Worm (Caenorhabditis elegans) whole organism, L1 larva: ENCODE measurements around the gene F33E11.2.
A peak's percentile ranks its signal among the peaks of the same experiment; 100 is the strongest.

Source experiments
- C04F5.9 ChIP-seq: sonication (generic microtip); optimal IDR thresholded peaks from 2 replicates; lab custom pipeline; 2016; ENCODE audit warnings: missing genetic modification characterization, missing compliant biosample characterization
- C16A3.4 ChIP-seq: fragments of 150-350 bp; optimal IDR thresholded peaks from 2 replicates; lab custom pipeline; 2014; ENCODE audit warnings: missing biosample characterization, missing genetic modification characterization
- F16B12.6 ChIP-seq: fragments of 150-350 bp; optimal IDR thresholded peaks from 2 replicates; lab custom pipeline; 2014; ENCODE audit warnings: missing biosample characterization, missing genetic modification characterization
- blmp-1 ChIP-seq: fragments of 150-350 bp; optimal IDR thresholded peaks from 2 replicates; lab custom pipeline; 2014; ENCODE audit warnings: missing biosample characterization, missing genetic modification characterization
- ceh-63 ChIP-seq: fragments of 200-800 bp; sonication (Bioruptor generic); optimal IDR thresholded peaks from 2 replicates; lab custom pipeline; 2018; ENCODE audit warnings: mild to moderate bottlenecking, missing genetic modification characterization, missing compliant biosample characterization
- ceh-82 ChIP-seq, 3 experiments: fragments of 150-350 bp in 1 of 3; sonication (generic microtip) in 2 of 3; optimal IDR thresholded peaks; 2 replicates each; lab custom pipeline; 2014 to 2017; ENCODE audit warnings: missing biosample characterization in 3 of 3, missing genetic modification characterization in 3 of 3
- dpl-1 ChIP-seq, 3 experiments: fragments of 150-350 bp in 2 of 3; sonication (generic microtip) in 1 of 3; optimal IDR thresholded peaks; 2 replicates each; lab custom pipeline; 2014 to 2017; ENCODE audit warnings: missing biosample characterization in 3 of 3, missing genetic modification characterization in 3 of 3, missing genetic modification reagents in 3 of 3
- dsc-1 ChIP-seq: sonication (generic microtip); optimal IDR thresholded peaks from 2 replicates; lab custom pipeline; 2016; ENCODE audit warnings: mild to moderate bottlenecking, missing genetic modification characterization, missing compliant biosample characterization
- efl-1 ChIP-seq, 4 experiments: fragments of 150-350 bp; optimal IDR thresholded peaks in 3 of 4; peaks in 1 of 4; 1 replicate in 1 of 4; 2 replicates in 3 of 4; lab custom pipeline; 2014; ENCODE audit warnings: missing biosample characterization in 2 of 4, missing genetic modification characterization in 2 of 4, missing genetic modification reagents in 2 of 4
- egl-27 ChIP-seq, 2 experiments: fragments of 150-350 bp in 1 of 2; sonication (generic microtip); optimal IDR thresholded peaks; 3 replicates each; lab custom pipeline; 2017 to 2018; ENCODE audit warnings: missing biosample characterization in 2 of 2, missing genetic modification characterization in 2 of 2, missing genetic modification reagents in 2 of 2
- elt-2 ChIP-seq: sonication (generic microtip); optimal IDR thresholded peaks from 2 replicates; lab custom pipeline; 2016; ENCODE audit warnings: missing genetic modification characterization, mild to moderate bottlenecking, inconsistent platforms, missing compliant biosample characterization, missing genetic modification reagents
- ets-5 ChIP-seq: fragments of 200-800 bp; sonication (Bioruptor generic); IDR thresholded peaks from 2 replicates; pipeline ENCODE4 v1.3.6; 2022; ENCODE audit warnings: missing genetic modification characterization, missing compliant biosample characterization
- irx-1 ChIP-seq: sonication (generic microtip); optimal IDR thresholded peaks from 2 replicates; lab custom pipeline; 2016; ENCODE audit warnings: missing genetic modification characterization, missing compliant biosample characterization
- lin-14 ChIP-seq: fragments of 200-800 bp; sonication (Bioruptor generic); optimal IDR thresholded peaks from 2 replicates; lab custom pipeline; 2018; ENCODE audit warnings: mild to moderate bottlenecking, missing genetic modification characterization, moderate library complexity, missing compliant biosample characterization
- lin-15B ChIP-seq: fragments of 150-350 bp; sonication (generic microtip); optimal IDR thresholded peaks from 3 replicates; lab custom pipeline; 2014; ENCODE audit warnings: missing biosample characterization, missing genetic modification characterization
- lin-39 ChIP-seq: fragments of 150-350 bp; optimal IDR thresholded peaks from 2 replicates; lab custom pipeline; 2014; ENCODE audit warnings: missing biosample characterization, missing genetic modification reagents, missing genetic modification characterization
- mep-1 ChIP-seq: fragments of 150-350 bp; optimal IDR thresholded peaks from 2 replicates; lab custom pipeline; 2014; ENCODE audit warnings: missing biosample characterization, missing genetic modification characterization
- nhr-19 ChIP-seq: fragments of 200-800 bp; sonication (Bioruptor generic); conservative IDR thresholded peaks from 2 replicates; pipeline ENCODE4 v1.3.6; 2022; ENCODE audit warnings: missing genetic modification characterization, missing compliant biosample characterization
- nhr-20 ChIP-seq: sonication (generic microtip); optimal IDR thresholded peaks from 2 replicates; lab custom pipeline; 2016; ENCODE audit warnings: mild to moderate bottlenecking, missing genetic modification characterization, missing compliant biosample characterization
- nhr-28 ChIP-seq: fragments of 150-350 bp; optimal IDR thresholded peaks from 2 replicates; lab custom pipeline; 2014; ENCODE audit warnings: missing biosample characterization, missing genetic modification characterization
- nhr-76 ChIP-seq: sonication (generic microtip); optimal IDR thresholded peaks from 2 replicates; lab custom pipeline; 2017; ENCODE audit warnings: missing biosample characterization, missing genetic modification characterization
- nhr-77 ChIP-seq: fragments of 150-350 bp; optimal IDR thresholded peaks from 2 replicates; lab custom pipeline; 2014; ENCODE audit warnings: missing biosample characterization, missing genetic modification characterization
- nhr-84 ChIP-seq: sonication (generic microtip); optimal IDR thresholded peaks from 2 replicates; lab custom pipeline; 2017; ENCODE audit warnings: missing biosample characterization, missing genetic modification characterization
- nhr-85 ChIP-seq: sonication (generic microtip); peaks from one replicate; lab custom pipeline; 2016; ENCODE audit warnings: missing genetic modification characterization, inconsistent platforms, missing compliant biosample characterization
- nhr-90 ChIP-seq: sonication (generic microtip); optimal IDR thresholded peaks from 2 replicates; lab custom pipeline; 2016; ENCODE audit warnings: mild to moderate bottlenecking, missing genetic modification characterization, missing compliant biosample characterization; ENCODE audit not compliant: poor library complexity
- pqm-1 ChIP-seq: sonication (generic microtip); optimal IDR thresholded peaks from 3 replicates; lab custom pipeline; 2017; ENCODE audit warnings: missing biosample characterization, missing genetic modification characterization
- rnt-1 ChIP-seq: sonication (generic microtip); optimal IDR thresholded peaks from 2 replicates; lab custom pipeline; 2016; ENCODE audit warnings: mild to moderate bottlenecking, missing genetic modification characterization, moderate library complexity, missing compliant biosample characterization
- sox-4 ChIP-seq: sonication (generic microtip); optimal IDR thresholded peaks from 2 replicates; lab custom pipeline; 2016; ENCODE audit warnings: missing genetic modification characterization, missing compliant biosample characterization
- sptf-1 ChIP-seq: fragments of 150-350 bp; optimal IDR thresholded peaks from 2 replicates; lab custom pipeline; 2014; ENCODE audit warnings: missing biosample characterization, missing genetic modification characterization
- sup-37 ChIP-seq: fragments of 200-800 bp; sonication (Bioruptor generic); optimal IDR thresholded peaks from 2 replicates; lab custom pipeline; 2018; ENCODE audit warnings: mild to moderate bottlenecking, missing genetic modification characterization, missing compliant biosample characterization
- swsn-7 ChIP-seq: sonication (generic microtip); optimal IDR thresholded peaks from 2 replicates; lab custom pipeline; 2016; ENCODE audit warnings: missing genetic modification characterization, missing compliant biosample characterization
- tbx-2 ChIP-seq: sonication (generic microtip); optimal IDR thresholded peaks from 2 replicates; lab custom pipeline; 2016; ENCODE audit warnings: missing genetic modification characterization, missing compliant biosample characterization
- tlp-1 ChIP-seq: fragments of 150-350 bp; optimal IDR thresholded peaks from 2 replicates; lab custom pipeline; 2014; ENCODE audit warnings: missing biosample characterization, missing genetic modification characterization
- unc-86 ChIP-seq: sonication (generic microtip); optimal IDR thresholded peaks from 2 replicates; lab custom pipeline; 2016; ENCODE audit warnings: missing genetic modification characterization, missing compliant biosample characterization
- unc-98 ChIP-seq: fragments of 200-800 bp; sonication (Bioruptor generic); IDR thresholded peaks from 2 replicates; pipeline ENCODE4 v1.3.6; 2022; ENCODE audit warnings: missing genetic modification characterization, missing compliant biosample characterization
- vab-15 ChIP-seq: sonication (generic microtip); optimal IDR thresholded peaks from 2 replicates; lab custom pipeline; 2017; ENCODE audit warnings: missing genotype, mild to moderate bottlenecking, missing genetic modification characterization, missing compliant biosample characterization
- zag-1 ChIP-seq: fragments of 150-350 bp; optimal IDR thresholded peaks from 2 replicates; lab custom pipeline; 2014; ENCODE audit warnings: missing biosample characterization, missing genetic modification characterization
- ztf-11 ChIP-seq, 2 experiments: sonication (generic microtip); optimal IDR thresholded peaks; 2 replicates each; lab custom pipeline; 2016 to 2017; ENCODE audit warnings: missing genetic modification characterization in 2 of 2, missing biosample characterization in 1 of 2, missing compliant biosample characterization in 1 of 2
- ztf-4 ChIP-seq: fragments of 150-350 bp; optimal IDR thresholded peaks from 2 replicates; lab custom pipeline; 2014; ENCODE audit warnings: missing biosample characterization, missing genetic modification characterization

F33E11.2 gene

DNA sequence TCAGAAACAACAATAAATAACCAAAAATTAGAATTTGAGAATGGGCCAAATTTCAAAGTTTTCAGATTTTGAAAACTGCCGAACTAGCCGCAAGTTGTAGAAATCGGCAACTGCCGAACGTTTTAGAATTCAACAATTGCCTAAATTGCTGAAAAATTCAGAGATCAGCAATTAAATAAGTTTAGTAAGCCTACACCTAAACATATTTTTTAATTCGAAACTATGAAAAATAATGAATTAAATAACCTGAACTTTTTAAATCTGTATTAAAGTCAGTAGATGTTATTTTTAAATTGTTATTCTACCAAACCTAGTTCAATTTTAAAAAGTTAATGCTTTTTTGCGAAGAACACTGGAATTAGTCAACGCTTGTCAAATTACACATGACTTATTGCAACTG is 39.0 kb upstream of the F33E11.2 start, which contains the start of gene nhr-204:
TSS of gene nhr-204 (minus strand) at position 101 of the 400 bp plus-strand sequence.
- TF ChIP-seq mep-1 = no peak
- TF ChIP-seq nhr-20 = no peak
- TF ChIP-seq vab-15 (tag; lab: Kevin White, UChicago) = no peak
- TF ChIP-seq nhr-77 = no peak
- no peak for TF ChIP-seq swsn-7
- TF ChIP-seq nhr-84 = no peak
- no peak for TF ChIP-seq lin-15B
- no peak for TF ChIP-seq unc-86 (tag; lab: Kevin White, UChicago)
- no peak for TF ChIP-seq ets-5
- TF ChIP-seq elt-2 = no peak
- TF ChIP-seq irx-1 (tag; lab: Kevin White, UChicago) = no peak
- TF ChIP-seq efl-1 (optimal IDR thresholded peaks at IDR 0.05; lab: Kevin White, UChicago) = no peak
- no peak for TF ChIP-seq efl-1 (GFP tag; optimal IDR thresholded peaks at IDR 0.05 in 1 of 2; lab: Kevin White, UChicago)
- TF ChIP-seq sox-4 (tag; lab: Kevin White, UChicago) = no peak
- TF ChIP-seq, all 84 proteins: peak for 0

ce11 chrV:260334-260733 is 37.4 kb upstream of the F33E11.2 start:
- TF ChIP-seq rnt-1 (tag; lab: Kevin White, UChicago) (no peak), tbx-2 (tag; lab: Kevin White, UChicago) (no peak), nhr-90 (tag; lab: Kevin White, UChicago) (peak; percentile 18), zag-1 (tag; lab: Kevin White, UChicago) (no peak), unc-86 (tag; lab: Kevin White, UChicago) (no peak), C16A3.4 (tag; lab: Kevin White, UChicago) (no peak), lin-39 (tag; lab: Kevin White, UChicago) (no peak), nhr-28 (tag; lab: Kevin White, UChicago) (no peak), pqm-1 (no peak), unc-98 (GFP tag; lab: Robert Waterston, UW) (no peak), nhr-20 (peak; percentile 7), ceh-82 (tag; optimal IDR thresholded peaks at IDR 0.05; lab: Kevin White, UChicago) (no peak), ztf-11 (tag; optimal IDR thresholded peaks at IDR 0.05; lab: Kevin White, UChicago) (no peak), nhr-84 (no peak), tlp-1 (no peak), blmp-1 (tag; lab: Kevin White, UChicago) (peak; percentile 81), lin-14 (GFP tag; lab: Kevin White, UChicago) (no peak), nhr-85 (peak; percentile 82), F16B12.6 (no peak), dsc-1 (no peak), egl-27 (tag; optimal IDR thresholded peaks at IDR 0.05; lab: Kevin White, UChicago) (no peak), sup-37 (GFP tag; lab: Kevin White, UChicago) (no peak), C04F5.9 (no peak), nhr-76 (tag; lab: Kevin White, UChicago) (no peak), ztf-4 (tag; lab: Kevin White, UChicago) (no peak), efl-1 (optimal IDR thresholded peaks at IDR 0.05; lab: Kevin White, UChicago) (no peak), efl-1 (GFP tag; optimal IDR thresholded peaks at IDR 0.05 in 1 of 2; lab: Kevin White, UChicago) (peak in 1 of 2 experiments; percentile 89), dpl-1 (GFP tag; optimal IDR thresholded peaks at IDR 0.05; lab: Kevin White, UChicago) (no peak), ceh-63 (GFP tag; lab: Kevin White, UChicago) (no peak), sptf-1 (tag; lab: Kevin White, UChicago) (no peak), nhr-19 (GFP tag; lab: Robert Waterston, UW) (no peak)
